Fruit fly (Drosophila melanogaster) whole organism, prepupa: ENCODE results near the gene Antp.

Source experiments
- CG4318 ChIP-seq: fragments of 200-800 bp; sonication (Bioruptor generic); optimal IDR thresholded peaks from 3 replicates; lab custom pipeline; 2017; ENCODE audit warnings: missing biosample characterization, mild to moderate bottlenecking, missing genetic modification characterization
- CG6792 ChIP-seq: fragments of 200-800 bp; sonication (Bioruptor generic); optimal IDR thresholded peaks from 3 replicates; lab custom pipeline; 2016; ENCODE audit warnings: missing biosample characterization, missing genetic modification characterization
- CG8632 ChIP-seq: fragments of 200-800 bp; sonication (Bioruptor generic); optimal IDR thresholded peaks from 3 replicates; lab custom pipeline; 2016; ENCODE audit warnings: missing biosample characterization, missing genetic modification characterization
- Eip75B ChIP-seq: fragments of 200-800 bp; sonication (Bioruptor generic); optimal IDR thresholded peaks from 3 replicates; lab custom pipeline; 2016; ENCODE audit warnings: missing biosample characterization, missing genetic modification characterization
- Hr38 ChIP-seq: sonication (Bioruptor generic); optimal IDR thresholded peaks from 2 replicates; lab custom pipeline; 2016; ENCODE audit warnings: missing biosample characterization, missing genetic modification characterization
- OdsH ChIP-seq: fragments of 200-800 bp; sonication (Bioruptor generic); optimal IDR thresholded peaks from 3 replicates; lab custom pipeline; 2016; ENCODE audit warnings: missing biosample characterization, missing genetic modification characterization
- Smox ChIP-seq: fragments of 200-800 bp; sonication (Bioruptor generic); optimal IDR thresholded peaks from 3 replicates; lab custom pipeline; 2016; ENCODE audit warnings: missing biosample characterization, missing genetic modification characterization
- lz ChIP-seq: fragments of 200-800 bp; sonication (Bioruptor generic); optimal IDR thresholded peaks from 3 replicates; lab custom pipeline; 2016; ENCODE audit warnings: missing biosample characterization, missing genetic modification characterization
- net ChIP-seq: fragments of 200-800 bp; sonication (Bioruptor generic); optimal IDR thresholded peaks from 3 replicates; lab custom pipeline; 2016; ENCODE audit warnings: missing biosample characterization, missing genetic modification characterization
- spab ChIP-seq: fragments of 200-800 bp; sonication (Bioruptor generic); optimal IDR thresholded peaks from 2 replicates; lab custom pipeline; 2017; ENCODE audit warnings: missing biosample characterization, mild to moderate bottlenecking, missing genetic modification characterization, missing genetic modification reagents

- no peak for TF ChIP-seq lz (GFP tag; lab: Kevin White, UChicago)
- TF ChIP-seq net (GFP tag; lab: Kevin White, UChicago) = no peak
- no peak for TF ChIP-seq CG6792 (GFP tag; lab: Kevin White, UChicago)
- TF ChIP-seq Hr38 (GFP tag; lab: Kevin White, UChicago) = no peak
- no peak for TF ChIP-seq Eip75B
- TF ChIP-seq spab (GFP tag; lab: Kevin White, UChicago) = no peak
- no peak for TF ChIP-seq OdsH (GFP tag; lab: Kevin White, UChicago)
- no peak for TF ChIP-seq CG8632 (GFP tag; lab: Kevin White, UChicago)
- no peak for TF ChIP-seq Smox (GFP tag; lab: Kevin White, UChicago)
- no peak for TF ChIP-seq CG4318 (GFP tag; lab: Kevin White, UChicago)
Observed at dm6 chr3R:7006934-7007333, 7.9 kb upstream of the Antp start.
